Worm (Caenorhabditis elegans) whole organism, young adult: ENCODE measurements around the gene F55G11.4.

Experiments
- D2030.7 ChIP-seq: fragments of 200-800 bp; sonication (Bioruptor generic); IDR thresholded peaks from 2 replicates; pipeline ENCODE4 v1.3.6; 2022; ENCODE audit warnings: missing genetic modification reagents, missing genetic modification characterization, missing compliant biosample characterization
- F10E7.11 ChIP-seq: sonication (generic microtip); optimal IDR thresholded peaks from 2 replicates; lab custom pipeline; 2017; ENCODE audit warnings: mild to moderate bottlenecking, missing genetic modification characterization, moderate library complexity, missing compliant biosample characterization
- F55B11.4 ChIP-seq: sonication (generic microtip); optimal IDR thresholded peaks from 2 replicates; lab custom pipeline; 2016; ENCODE audit warnings: missing compliant biosample characterization, missing genetic modification characterization, borderline replicate concordance; ENCODE audit not compliant: insufficient read depth
- Y53F4B.3 ChIP-seq: fragments of 200-800 bp; sonication (Bioruptor generic); IDR thresholded peaks from 2 replicates; pipeline ENCODE4 v1.3.6; 2022; ENCODE audit warnings: missing genetic modification reagents, missing genetic modification characterization, missing compliant biosample characterization
- Y95B8A.8 ChIP-seq: fragments of 200-800 bp; sonication (Bioruptor generic); IDR thresholded peaks from 2 replicates; pipeline ENCODE4 v1.3.6; 2022; ENCODE audit warnings: missing genetic modification reagents, missing genetic modification characterization, missing compliant biosample characterization
- akir-1 ChIP-seq: fragments of 200-800 bp; sonication (Bioruptor generic); optimal IDR thresholded peaks from 2 replicates; lab custom pipeline; 2018; ENCODE audit warnings: mild to moderate bottlenecking, missing genetic modification characterization, moderate library complexity, missing compliant biosample characterization
- atf-7 ChIP-seq: sonication (generic microtip); optimal IDR thresholded peaks from 2 replicates; lab custom pipeline; 2017; ENCODE audit warnings: mild to moderate bottlenecking, missing genetic modification characterization, missing compliant biosample characterization
- attf-3 ChIP-seq: fragments of 200-800 bp; sonication (Bioruptor generic); conservative IDR thresholded peaks from 2 replicates; pipeline ENCODE4 v1.3.6; 2022; ENCODE audit warnings: missing genetic modification reagents, missing genetic modification characterization, missing compliant biosample characterization
- bed-1 ChIP-seq: fragments of 200-800 bp; sonication (Bioruptor generic); IDR thresholded peaks from 2 replicates; pipeline ENCODE4 v1.3.6; 2022; ENCODE audit warnings: missing genetic modification reagents, missing genetic modification characterization, missing compliant biosample characterization
- ceh-27 ChIP-seq: fragments of 200-800 bp; sonication (Bioruptor generic); optimal IDR thresholded peaks from 2 replicates; lab custom pipeline; 2018; ENCODE audit warnings: mild to moderate bottlenecking, missing genetic modification characterization, moderate library complexity, missing compliant biosample characterization
- ceh-40 ChIP-seq: fragments of 200-800 bp; sonication (Bioruptor generic); IDR thresholded peaks from 2 replicates; pipeline ENCODE4 v1.3.6; 2022; ENCODE audit warnings: missing genetic modification characterization, missing compliant biosample characterization
- dpff-1 ChIP-seq: sonication (generic microtip); optimal IDR thresholded peaks from 2 replicates; lab custom pipeline; 2017; ENCODE audit warnings: mild to moderate bottlenecking, missing genetic modification characterization, missing compliant biosample characterization
- dpl-1 ChIP-seq: fragments of 150-350 bp; optimal IDR thresholded peaks from 2 replicates; lab custom pipeline; 2014; ENCODE audit warnings: missing biosample characterization, missing genetic modification reagents, missing genetic modification characterization
- egl-18 ChIP-seq: fragments of 200-800 bp; sonication (Bioruptor generic); IDR thresholded peaks from 2 replicates; pipeline ENCODE4 v1.3.6; 2022; ENCODE audit warnings: missing genetic modification reagents, missing genetic modification characterization, missing compliant biosample characterization
- egrh-3 ChIP-seq: fragments of 200-800 bp; sonication (Bioruptor generic); IDR thresholded peaks from 2 replicates; pipeline ENCODE4 v1.3.6; 2022; ENCODE audit warnings: missing genetic modification reagents, missing genetic modification characterization, missing compliant biosample characterization
- gei-17 ChIP-seq: fragments of 200-800 bp; sonication (Bioruptor generic); optimal IDR thresholded peaks from 2 replicates; lab custom pipeline; 2018; ENCODE audit warnings: mild to moderate bottlenecking, missing genetic modification characterization, missing compliant biosample characterization
- hmg-1.2 ChIP-seq: fragments of 200-800 bp; sonication (Bioruptor generic); IDR thresholded peaks from 2 replicates; pipeline ENCODE4 v1.3.6; 2022; ENCODE audit warnings: missing genetic modification reagents, missing genetic modification characterization, missing compliant biosample characterization
- hmg-20 ChIP-seq: fragments of 200-800 bp; sonication (Bioruptor generic); IDR thresholded peaks from 2 replicates; pipeline ENCODE4 v1.3.6; 2022; ENCODE audit warnings: missing genetic modification reagents, missing genetic modification characterization, missing compliant biosample characterization
- lin-26 ChIP-seq: fragments of 200-800 bp; sonication (Bioruptor generic); IDR thresholded peaks from 2 replicates; pipeline ENCODE4 v1.3.6; 2022; ENCODE audit warnings: missing genetic modification reagents, missing genetic modification characterization, missing compliant biosample characterization
- lin-35 ChIP-seq, 3 experiments: fragments of 150-350 bp in 2 of 3; sonication (generic microtip) in 1 of 3; optimal IDR thresholded peaks; 2 replicates each; lab custom pipeline; 2014 to 2018; ENCODE audit warnings: missing biosample characterization in 3 of 3, missing genetic modification characterization in 3 of 3, missing genetic modification reagents in 3 of 3
- lin-40 ChIP-seq: sonication (generic microtip); optimal IDR thresholded peaks from 2 replicates; lab custom pipeline; 2016; ENCODE audit warnings: missing genetic modification characterization, mild to moderate bottlenecking, missing compliant biosample characterization, missing genotype, missing genetic modification reagents
- lsy-27 ChIP-seq: sonication (generic microtip); optimal IDR thresholded peaks from 2 replicates; lab custom pipeline; 2017; ENCODE audit warnings: missing genetic modification characterization, mild to moderate bottlenecking, missing compliant biosample characterization, antibody characterized with exemption, missing genotype, borderline replicate concordance; ENCODE audit not compliant: insufficient read depth
- madf-6 ChIP-seq: fragments of 200-800 bp; sonication (Bioruptor generic); IDR thresholded peaks from 2 replicates; pipeline ENCODE4 v1.3.6; 2022; ENCODE audit warnings: missing genetic modification reagents, missing genetic modification characterization, missing compliant biosample characterization
- nhr-179 ChIP-seq: sonication (generic microtip); optimal IDR thresholded peaks from 2 replicates; lab custom pipeline; 2016; ENCODE audit warnings: mild to moderate bottlenecking, missing genetic modification characterization, missing compliant biosample characterization
- nhr-80 ChIP-seq: sonication (generic microtip); optimal IDR thresholded peaks from 2 replicates; lab custom pipeline; 2016; ENCODE audit warnings: missing genetic modification characterization, missing compliant biosample characterization
- nhr-90 ChIP-seq: sonication (generic microtip); optimal IDR thresholded peaks from 2 replicates; lab custom pipeline; 2016; ENCODE audit warnings: missing genotype, mild to moderate bottlenecking, missing genetic modification characterization, missing compliant biosample characterization
- rcor-1 ChIP-seq: fragments of 200-800 bp; sonication (Bioruptor generic); IDR thresholded peaks from 2 replicates; pipeline ENCODE4 v1.3.6; 2022; ENCODE audit warnings: missing genetic modification reagents, missing genetic modification characterization, missing compliant biosample characterization
- snpc-3.4 ChIP-seq: sonication (generic microtip); optimal IDR thresholded peaks from 2 replicates; lab custom pipeline; 2017; ENCODE audit warnings: missing genetic modification characterization, mild to moderate bottlenecking, missing compliant biosample characterization, antibody characterized with exemption, moderate library complexity, missing genotype, missing genetic modification reagents
- tbp1 ChIP-seq: fragments of 200-800 bp; sonication (Bioruptor generic); optimal IDR thresholded peaks from 2 replicates; lab custom pipeline; 2018; ENCODE audit warnings: mild to moderate bottlenecking, missing genetic modification characterization, missing compliant biosample characterization
- unc-62 ChIP-seq: fragments of 150-350 bp; optimal IDR thresholded peaks from 2 replicates; lab custom pipeline; 2014; ENCODE audit warnings: missing biosample characterization, missing genetic modification reagents, missing genetic modification characterization
- xnd-1 ChIP-seq: sonication (generic microtip); optimal IDR thresholded peaks from 2 replicates; lab custom pipeline; 2016; ENCODE audit warnings: missing genotype, missing genetic modification reagents, missing genetic modification characterization, missing compliant biosample characterization
- zfh-2 ChIP-seq: fragments of 200-800 bp; sonication (Bioruptor generic); conservative IDR thresholded peaks from 2 replicates; pipeline ENCODE4 v1.3.6; 2022; ENCODE audit warnings: missing genetic modification reagents, missing genetic modification characterization, missing compliant biosample characterization
- ztf-22 ChIP-seq: fragments of 200-800 bp; sonication (Bioruptor generic); optimal IDR thresholded peaks from 2 replicates; lab custom pipeline; 2018; ENCODE audit warnings: mild to moderate bottlenecking, missing genetic modification characterization, moderate library complexity, missing compliant biosample characterization
- ztf-3 ChIP-seq: fragments of 200-800 bp; sonication (Bioruptor generic); optimal IDR thresholded peaks from 2 replicates; lab custom pipeline; 2018; ENCODE audit warnings: mild to moderate bottlenecking, missing genetic modification characterization, missing compliant biosample characterization

The F55G11.4 gene

DNA sequence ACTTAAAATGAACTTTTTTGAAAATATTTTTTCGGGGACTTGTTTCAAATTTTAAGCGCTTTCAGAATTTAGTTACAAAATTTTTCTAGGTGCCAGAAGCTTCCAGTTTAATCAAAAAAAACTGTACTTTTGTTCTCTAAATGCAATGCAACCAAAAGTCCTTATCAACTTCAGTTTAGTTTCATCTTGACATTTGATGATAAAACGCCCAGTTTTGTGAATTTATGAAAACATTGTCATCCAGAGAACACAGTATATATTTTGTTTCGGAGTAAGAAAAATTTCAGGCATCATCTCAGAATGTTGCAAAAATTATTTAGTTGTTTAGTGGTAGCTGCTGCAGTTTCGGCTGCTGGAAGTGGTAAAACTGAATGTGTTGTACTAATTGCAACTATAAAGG lies 15.7 kb upstream of the F55G11.4 start, which contains the start of gene F55G11.6:
Gene F55G11.6, plus strand, starts transcription at position 301 of the 400 bp plus-strand sequence.
- TF ChIP-seq ceh-27 (GFP tag; lab: Kevin White, UChicago) (no peak), egl-18 (GFP tag; lab: Robert Waterston, UW) (no peak), hmg-1.2 (GFP tag; lab: Robert Waterston, UW) (no peak), attf-3 (GFP tag; lab: Robert Waterston, UW) (no peak), ztf-22 (GFP tag; lab: Kevin White, UChicago) (no peak), dpff-1 (no peak), hmg-20 (GFP tag; lab: Robert Waterston, UW) (no peak), F55B11.4 (tag; lab: Kevin White, UChicago) (no peak), bed-1 (GFP tag; lab: Robert Waterston, UW) (no peak)

DNA sequence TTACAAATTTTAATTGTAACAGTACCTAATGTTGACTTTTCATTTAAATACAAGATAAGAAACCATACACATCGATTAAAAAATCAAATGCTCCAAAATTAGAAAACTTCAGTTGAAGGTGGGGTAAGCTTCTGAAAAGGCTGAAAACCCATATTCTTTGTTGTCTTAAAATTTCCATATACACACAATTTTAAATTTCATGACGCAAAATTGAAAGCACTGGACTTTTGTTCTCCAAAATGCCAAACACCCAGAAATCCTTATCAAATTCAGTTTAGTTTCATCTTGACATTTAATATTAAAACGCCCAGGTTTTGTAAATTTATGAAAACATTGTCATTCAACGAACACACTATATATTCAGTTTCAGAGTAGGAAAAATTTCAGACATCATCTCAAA lies 13.3 kb upstream of the F55G11.4 start, which contains the start of gene F55G11.7:
Gene F55G11.7, plus strand, starts transcription at position 301 of the 400 bp plus-strand sequence.
- TF ChIP-seq ztf-3 (GFP tag; lab: Kevin White, UChicago) (no peak), madf-6 (no peak), egrh-3 (GFP tag; lab: Robert Waterston, UW) (no peak), nhr-90 (tag; lab: Kevin White, UChicago) (no peak), ceh-40 (GFP tag; lab: Robert Waterston, UW) (no peak), F10E7.11 (tag; lab: Kevin White, UChicago) (no peak), gei-17 (GFP tag; lab: Kevin White, UChicago) (no peak), nhr-179 (tag; lab: Kevin White, UChicago) (no peak), xnd-1 (tag; lab: Kevin White, UChicago) (no peak), dpl-1 (GFP tag; lab: Kevin White, UChicago) (no peak), lin-40 (no peak), unc-62 (GFP tag; lab: Kevin White, UChicago) (no peak)

DNA sequence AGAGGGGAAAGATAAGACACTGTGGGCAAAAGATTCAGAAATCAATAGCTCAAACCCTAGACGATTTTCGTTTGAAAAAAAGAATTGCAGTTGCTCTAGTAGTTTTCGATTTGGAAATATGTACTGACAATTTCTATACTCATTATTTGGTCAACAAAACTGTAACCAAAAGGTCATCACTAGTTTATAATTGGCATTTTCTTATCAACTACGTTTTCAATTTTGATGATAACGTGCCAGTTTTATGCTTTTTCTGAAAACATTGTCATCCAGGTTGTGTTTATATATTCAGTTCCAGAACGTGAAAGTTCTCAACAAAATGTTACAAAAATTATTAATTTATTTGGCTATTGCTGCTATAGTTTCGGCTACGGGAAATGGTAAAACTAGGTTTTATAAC lies 10.9 kb upstream of the F55G11.4 start, which contains the start of gene F55G11.8:
Gene F55G11.8, plus strand, starts transcription at position 245 of the 400 bp plus-strand sequence.
- TF ChIP-seq madf-6 (no peak), nhr-80 (tag; lab: Kevin White, UChicago) (peak; percentile 34)

DNA sequence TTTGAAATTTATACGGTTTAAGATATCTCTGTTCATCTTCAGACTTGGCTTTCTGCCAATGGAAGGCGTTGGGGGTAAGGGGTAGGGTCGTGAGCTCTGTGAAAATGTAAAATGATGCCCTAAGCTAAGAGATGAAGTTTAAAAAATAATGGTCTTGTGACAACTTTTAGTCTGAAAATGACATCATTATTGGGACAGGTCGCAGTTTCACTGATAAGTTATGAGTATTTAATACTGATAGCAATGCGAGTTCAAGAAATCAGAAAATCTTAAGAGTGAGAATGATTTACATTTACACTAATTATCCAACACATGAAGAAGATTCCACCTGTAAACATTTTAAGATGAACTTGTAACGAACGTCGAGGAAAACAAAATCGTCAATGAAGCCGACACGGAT lies 8.8 kb upstream of the F55G11.4 start:
- TF ChIP-seq nhr-80 (tag; lab: Kevin White, UChicago), result peak; percentile 5
- no peak for TF ChIP-seq nhr-179 (tag; lab: Kevin White, UChicago)

DNA sequence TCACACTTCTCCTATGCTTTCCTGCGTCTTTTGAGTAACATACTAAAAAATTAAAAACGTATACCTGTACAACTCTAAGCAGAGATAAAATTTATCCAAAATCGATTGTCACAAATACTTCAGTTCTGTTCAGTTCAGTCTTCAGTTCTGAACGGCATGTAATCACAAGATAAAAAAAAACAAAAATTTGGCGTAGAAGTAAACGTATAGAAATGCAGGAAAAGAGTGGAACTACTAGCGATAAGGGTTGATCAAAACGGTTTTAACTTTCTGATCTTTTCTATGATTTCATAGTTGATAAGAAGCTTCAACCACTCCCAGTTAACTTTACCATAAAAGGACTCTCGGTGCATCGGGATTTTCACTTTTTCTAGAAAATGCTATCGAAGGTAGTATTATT lies 8.3 kb upstream of the F55G11.4 start, which contains the start of gene dod-22:
Gene dod-22, plus strand, starts transcription at position 301 of the 400 bp plus-strand sequence.
- TF ChIP-seq F55B11.4 (tag; lab: Kevin White, UChicago) (no peak), snpc-3.4 (tag; lab: Kevin White, UChicago) (no peak), D2030.7 (GFP tag; lab: Robert Waterston, UW) (no peak), rcor-1 (GFP tag; lab: Robert Waterston, UW) (no peak), atf-7 (tag; lab: Kevin White, UChicago) (no peak), lin-26 (GFP tag; lab: Robert Waterston, UW) (no peak), lsy-27 (tag; lab: Kevin White, UChicago) (no peak), nhr-179 (tag; lab: Kevin White, UChicago) (no peak), tbp1 (no peak), lin-35 (GFP tag; optimal IDR thresholded peaks at IDR 0.05; lab: Kevin White, UChicago) (no peak), akir-1 (no peak), Y53F4B.3 (GFP tag; lab: Robert Waterston, UW) (no peak), egl-18 (GFP tag; lab: Robert Waterston, UW) (no peak), zfh-2 (no peak), Y95B8A.8 (no peak), gei-17 (GFP tag; lab: Kevin White, UChicago) (no peak)
